Worm (Caenorhabditis elegans) whole organism, mixed stage, embryonic: ENCODE measurements around the gene ZK829.3.

Experiments
- bed-3 ChIP-seq: fragments of 200-800 bp; sonication (Bioruptor generic); optimal IDR thresholded peaks from 3 replicates; lab custom pipeline; 2018; ENCODE audit warnings: mild to moderate bottlenecking, missing genetic modification characterization, moderate library complexity, missing compliant biosample characterization
- blmp-1 ChIP-seq: fragments of 150-350 bp; optimal IDR thresholded peaks from 2 replicates; lab custom pipeline; 2014; ENCODE audit warnings: missing biosample characterization, missing genetic modification characterization
- elt-3 ChIP-seq: fragments of 150-350 bp; optimal IDR thresholded peaks from 2 replicates; lab custom pipeline; 2014; ENCODE audit warnings: missing biosample characterization, missing genetic modification characterization
- nhr-237 ChIP-seq: fragments of 150-350 bp; optimal IDR thresholded peaks from 2 replicates; lab custom pipeline; 2014; ENCODE audit warnings: missing biosample characterization, missing genetic modification characterization
- pha-4 ChIP-seq: fragments of 150-350 bp; optimal IDR thresholded peaks from 2 replicates; lab custom pipeline; 2018; ENCODE audit warnings: missing biosample characterization, missing genetic modification reagents, missing genetic modification characterization
- snpc-4 ChIP-seq: fragments of 150-350 bp; optimal IDR thresholded peaks from 2 replicates; lab custom pipeline; 2014; ENCODE audit warnings: missing biosample characterization, missing genetic modification characterization
- tbx-8 ChIP-seq: fragments of 200-800 bp; sonication (Bioruptor generic); optimal IDR thresholded peaks from 2 replicates; lab custom pipeline; 2018; ENCODE audit warnings: mild to moderate bottlenecking, missing genetic modification characterization, moderate library complexity, missing compliant biosample characterization
- unc-62 ChIP-seq: fragments of 150-350 bp; optimal IDR thresholded peaks from 2 replicates; lab custom pipeline; 2014; ENCODE audit warnings: missing biosample characterization, missing genetic modification reagents, missing genetic modification characterization

DNA sequence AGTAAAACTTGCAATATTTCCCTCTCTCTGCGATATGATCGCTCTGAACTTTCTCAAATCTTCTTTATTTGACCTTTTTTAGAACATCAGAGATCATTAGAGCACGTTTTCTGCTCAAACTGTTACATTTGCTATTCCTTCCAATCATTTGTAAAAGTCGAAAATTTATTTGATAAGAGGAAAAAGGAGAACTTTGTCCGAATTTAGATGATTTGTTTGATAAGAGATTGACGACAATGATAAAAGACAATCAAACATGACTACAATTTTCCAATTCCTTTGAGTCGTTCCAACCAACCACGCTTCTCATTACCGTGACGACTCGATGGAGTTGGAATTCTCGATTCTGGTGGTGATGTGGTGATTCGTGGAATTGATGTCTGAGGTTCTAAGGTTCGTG, 27.6 kb downstream of the ZK829.3 start:
- no peak for TF ChIP-seq pha-4 (tag; lab: Kevin White, UChicago)
- TF ChIP-seq bed-3 (GFP tag; lab: Kevin White, UChicago), result no peak
- TF ChIP-seq blmp-1, result no peak
- TF ChIP-seq unc-62 (GFP tag; lab: Kevin White, UChicago), result no peak
- TF ChIP-seq snpc-4, result no peak
- no peak for TF ChIP-seq nhr-237 (tag; lab: Kevin White, UChicago)
- no peak for TF ChIP-seq elt-3
- TF ChIP-seq tbx-8, result no peak
